Worm (Caenorhabditis elegans) whole organism, L4 larva: ENCODE results near the gene C56E6.4.

Experiments
- F37D6.2 ChIP-seq: sonication (generic microtip); optimal IDR thresholded peaks from 2 replicates; lab custom pipeline; 2016; ENCODE audit warnings: mild to moderate bottlenecking, missing genetic modification characterization, missing compliant biosample characterization
- F44E2.7 ChIP-seq: fragments of 200-800 bp; sonication (Bioruptor generic); IDR thresholded peaks from 2 replicates; pipeline ENCODE4 v2.1.2; 2022; ENCODE audit warnings: missing genetic modification characterization, missing compliant biosample characterization
- T26A8.4 ChIP-seq: fragments of 200-800 bp; sonication (Bioruptor generic); IDR thresholded peaks from 2 replicates; pipeline ENCODE4 v1.3.6; 2022; ENCODE audit warnings: missing genetic modification characterization, missing compliant biosample characterization
- Y48G9A.11 ChIP-seq: fragments of 200-800 bp; sonication (Bioruptor generic); IDR thresholded peaks from 2 replicates; pipeline ENCODE4 v1.3.6; 2022; ENCODE audit warnings: missing genetic modification reagents, missing genetic modification characterization, missing compliant biosample characterization
- Y5F2A.4 ChIP-seq: fragments of 200-800 bp; sonication (Bioruptor generic); optimal IDR thresholded peaks from 2 replicates; lab custom pipeline; 2018; ENCODE audit warnings: mild to moderate bottlenecking, missing genetic modification characterization, missing compliant biosample characterization
- ZK337.2 ChIP-seq: fragments of 200-800 bp; sonication (Bioruptor generic); IDR thresholded peaks from 2 replicates; pipeline ENCODE4 v1.3.6; 2022; ENCODE audit warnings: missing genetic modification reagents, missing genetic modification characterization, missing compliant biosample characterization
- aly-2 ChIP-seq: sonication (generic microtip); optimal IDR thresholded peaks from 2 replicates; lab custom pipeline; 2018; ENCODE audit warnings: missing biosample characterization, missing genetic modification characterization
- arid-1 ChIP-seq: fragments of 200-800 bp; sonication (Bioruptor generic); conservative IDR thresholded peaks from 2 replicates; pipeline ENCODE4 v1.3.6; 2022; ENCODE audit warnings: missing genetic modification reagents, missing genetic modification characterization, missing compliant biosample characterization
- ceh-20 ChIP-seq: fragments of 200-800 bp; sonication (Bioruptor generic); IDR thresholded peaks from 2 replicates; pipeline ENCODE4 v1.3.6; 2022; ENCODE audit warnings: missing genetic modification reagents, missing genetic modification characterization, missing compliant biosample characterization
- ceh-28 ChIP-seq: fragments of 150-350 bp; optimal IDR thresholded peaks from 2 replicates; lab custom pipeline; 2014; ENCODE audit warnings: missing biosample characterization, missing genetic modification reagents, missing genetic modification characterization
- ceh-32 ChIP-seq: sonication (generic microtip); optimal IDR thresholded peaks from 2 replicates; lab custom pipeline; 2016; ENCODE audit warnings: mild to moderate bottlenecking, missing genetic modification characterization, missing compliant biosample characterization; ENCODE audit not compliant: poor library complexity
- ceh-62 ChIP-seq: sonication (generic microtip); optimal IDR thresholded peaks from 2 replicates; lab custom pipeline; 2017; ENCODE audit warnings: missing biosample characterization, missing genetic modification characterization
- ces-1 ChIP-seq: fragments of 150-350 bp; sonication (generic microtip); optimal IDR thresholded peaks from 4 replicates; lab custom pipeline; 2014; ENCODE audit warnings: missing biosample characterization, missing genetic modification reagents, missing genetic modification characterization
- ctbp-1 ChIP-seq: fragments of 200-800 bp; sonication (Bioruptor generic); IDR thresholded peaks from 2 replicates; pipeline ENCODE4 v1.3.6; 2022; ENCODE audit warnings: missing genetic modification reagents, missing genetic modification characterization, missing compliant biosample characterization
- daf-16 ChIP-seq, 3 experiments: sonication (generic microtip); optimal IDR thresholded peaks; 2 replicates each; lab custom pipeline; 2016 to 2017; ENCODE audit warnings: missing genetic modification characterization in 3 of 3, missing genetic modification reagents in 3 of 3, mild to moderate bottlenecking in 2 of 3, missing compliant biosample characterization in 2 of 3, missing biosample characterization in 1 of 3, moderate library complexity in 1 of 3
- daf-8 ChIP-seq: fragments of 200-800 bp; sonication (Bioruptor generic); IDR thresholded peaks from 2 replicates; pipeline ENCODE4 v1.3.6; 2022; ENCODE audit warnings: missing genetic modification characterization, missing compliant biosample characterization
- dve-1 ChIP-seq: sonication (generic microtip); optimal IDR thresholded peaks from 2 replicates; lab custom pipeline; 2017; ENCODE audit warnings: antibody characterized with exemption, mild to moderate bottlenecking, missing genetic modification characterization, missing compliant biosample characterization; ENCODE audit not compliant: insufficient read depth
- gei-8 ChIP-seq: fragments of 200-800 bp; sonication (Bioruptor generic); optimal IDR thresholded peaks from 2 replicates; lab custom pipeline; 2018; ENCODE audit warnings: mild to moderate bottlenecking, missing genetic modification characterization, missing compliant biosample characterization
- hif-1 ChIP-seq, 2 experiments: sonication (generic microtip); optimal IDR thresholded peaks; 2 replicates each; lab custom pipeline; 2016 to 2017; ENCODE audit warnings: missing compliant biosample characterization in 2 of 2, missing genetic modification characterization in 2 of 2, missing genetic modification reagents in 2 of 2, missing genotype in 2 of 2, mild to moderate bottlenecking in 1 of 2
- hlh-11 ChIP-seq: fragments of 200-800 bp; sonication (Bioruptor generic); optimal IDR thresholded peaks from 2 replicates; lab custom pipeline; 2018; ENCODE audit warnings: mild to moderate bottlenecking, missing genetic modification characterization, missing compliant biosample characterization
- hmg-1.1 ChIP-seq: fragments of 200-800 bp; sonication (Bioruptor generic); IDR thresholded peaks from 2 replicates; pipeline ENCODE4 v1.3.6; 2022; ENCODE audit warnings: missing genetic modification reagents, missing genetic modification characterization, missing compliant biosample characterization
- lim-7 ChIP-seq: fragments of 200-800 bp; sonication (Bioruptor generic); IDR thresholded peaks from 2 replicates; pipeline ENCODE4 v1.3.6; 2022; ENCODE audit warnings: missing genetic modification characterization, missing compliant biosample characterization
- lin-38 ChIP-seq: fragments of 200-800 bp; sonication (Bioruptor generic); IDR thresholded peaks from 2 replicates; pipeline ENCODE4 v1.3.6; 2022; ENCODE audit warnings: missing genetic modification reagents, missing genetic modification characterization, missing compliant biosample characterization
- lsy-2 ChIP-seq, 2 experiments: fragments of 150-350 bp in 1 of 2; sonication (generic microtip) in 1 of 2; optimal IDR thresholded peaks; 2 replicates each; lab custom pipeline; 2014 to 2017; ENCODE audit warnings: missing biosample characterization in 2 of 2, missing genetic modification characterization in 2 of 2
- madf-5 ChIP-seq, 2 experiments: fragments of 200-800 bp; sonication (Bioruptor generic); IDR thresholded peaks; 2 replicates each; pipeline ENCODE4 v1.3.6; 2022; ENCODE audit warnings: missing compliant biosample characterization in 2 of 2, missing genetic modification characterization in 2 of 2
- mdl-1 ChIP-seq, 2 experiments: fragments of 150-350 bp in 1 of 2; sonication (generic microtip) in 1 of 2; optimal IDR thresholded peaks; 2 replicates each; lab custom pipeline; 2014 to 2017; ENCODE audit warnings: missing biosample characterization in 2 of 2, missing genetic modification characterization in 2 of 2
- mdt-29 ChIP-seq: fragments of 200-800 bp; sonication (Bioruptor generic); IDR thresholded peaks from 2 replicates; pipeline ENCODE4 v1.3.6; 2022; ENCODE audit warnings: missing genetic modification reagents, missing genetic modification characterization, missing compliant biosample characterization
- mep-1 ChIP-seq: fragments of 150-350 bp; sonication (generic microtip); optimal IDR thresholded peaks from 3 replicates; lab custom pipeline; 2014; ENCODE audit warnings: missing biosample characterization, missing genetic modification characterization
- mes-2 ChIP-seq: sonication (generic microtip); optimal IDR thresholded peaks from 2 replicates; lab custom pipeline; 2016; ENCODE audit warnings: missing genotype, mild to moderate bottlenecking, missing genetic modification characterization, missing compliant biosample characterization; ENCODE audit not compliant: poor library complexity, severe bottlenecking
- mxl-2 ChIP-seq: fragments of 200-800 bp; sonication (Bioruptor generic); conservative IDR thresholded peaks from 2 replicates; pipeline ENCODE4 v1.3.6; 2022; ENCODE audit warnings: missing genetic modification reagents, missing genetic modification characterization, missing compliant biosample characterization
- mxl-3 ChIP-seq: fragments of 200-800 bp; sonication (Bioruptor generic); optimal IDR thresholded peaks from 2 replicates; lab custom pipeline; 2018; ENCODE audit warnings: mild to moderate bottlenecking, missing genetic modification characterization, missing compliant biosample characterization
- nhr-10 ChIP-seq: fragments of 150-350 bp; optimal IDR thresholded peaks from 2 replicates; lab custom pipeline; 2014; ENCODE audit warnings: missing biosample characterization, missing genetic modification characterization
- nhr-102 ChIP-seq: sonication (generic microtip); optimal IDR thresholded peaks from 2 replicates; lab custom pipeline; 2016; ENCODE audit warnings: mild to moderate bottlenecking, missing genetic modification characterization, moderate library complexity, missing compliant biosample characterization
- nhr-11 ChIP-seq: fragments of 150-350 bp; optimal IDR thresholded peaks from 2 replicates; lab custom pipeline; 2014; ENCODE audit warnings: missing biosample characterization, missing genetic modification characterization
- nhr-237 ChIP-seq: sonication (generic microtip); optimal IDR thresholded peaks from 2 replicates; lab custom pipeline; 2017; ENCODE audit warnings: missing biosample characterization, missing genetic modification characterization
- nhr-28 ChIP-seq: fragments of 150-350 bp; optimal IDR thresholded peaks from 2 replicates; lab custom pipeline; 2014; ENCODE audit warnings: missing biosample characterization, missing genetic modification characterization
- nhr-41 ChIP-seq: fragments of 200-800 bp; sonication (Bioruptor generic); IDR thresholded peaks from 2 replicates; pipeline ENCODE4 v1.3.6; 2022; ENCODE audit warnings: missing genetic modification reagents, missing genetic modification characterization, missing compliant biosample characterization
- nhr-42 ChIP-seq: fragments of 200-800 bp; sonication (Bioruptor generic); IDR thresholded peaks from 2 replicates; pipeline ENCODE4 v1.3.6; 2022; ENCODE audit warnings: missing genetic modification characterization, missing compliant biosample characterization
- nhr-6 ChIP-seq: fragments of 150-350 bp; optimal IDR thresholded peaks from 2 replicates; lab custom pipeline; 2014; ENCODE audit warnings: missing biosample characterization, missing genetic modification characterization
- php-3 ChIP-seq: fragments of 200-800 bp; sonication (Bioruptor generic); IDR thresholded peaks from 2 replicates; pipeline ENCODE4 v1.3.6; 2022; ENCODE audit warnings: missing genetic modification reagents, missing genetic modification characterization, missing compliant biosample characterization
- pqm-1 ChIP-seq: sonication (generic microtip); optimal IDR thresholded peaks from 2 replicates; lab custom pipeline; 2017; ENCODE audit warnings: missing biosample characterization, missing genetic modification characterization
- rbr-2 ChIP-seq: sonication (generic microtip); optimal IDR thresholded peaks from 2 replicates; lab custom pipeline; 2016; ENCODE audit warnings: missing genotype, missing genetic modification characterization, missing compliant biosample characterization
- sdz-12 ChIP-seq: fragments of 200-800 bp; sonication (Bioruptor generic); optimal IDR thresholded peaks from 2 replicates; lab custom pipeline; 2018; ENCODE audit warnings: mild to moderate bottlenecking, missing genetic modification characterization, missing compliant biosample characterization
- set-16 ChIP-seq: fragments of 200-800 bp; sonication (Bioruptor generic); IDR thresholded peaks from 2 replicates; pipeline ENCODE4 v1.3.6; 2022; ENCODE audit warnings: missing genetic modification reagents, missing genetic modification characterization, missing compliant biosample characterization
- spr-1 ChIP-seq: sonication (generic microtip); optimal IDR thresholded peaks from 2 replicates; lab custom pipeline; 2016; ENCODE audit warnings: mild to moderate bottlenecking, missing genetic modification characterization, missing compliant biosample characterization
- unc-130 ChIP-seq: sonication (generic microtip); optimal IDR thresholded peaks from 2 replicates; lab custom pipeline; 2016; ENCODE audit warnings: missing genetic modification reagents, missing genetic modification characterization, missing compliant biosample characterization
- unc-62 ChIP-seq, 3 experiments: fragments of 150-350 bp in 1 of 3; sonication (generic microtip); optimal IDR thresholded peaks in 2 of 3; peaks in 1 of 3; 1 replicate in 1 of 3; 2 replicates in 2 of 3; lab custom pipeline; 2014 to 2017; ENCODE audit warnings: missing biosample characterization in 3 of 3, missing genetic modification characterization in 3 of 3, missing genetic modification reagents in 3 of 3, missing genotype in 1 of 3
- zfp-2 ChIP-seq: sonication (generic microtip); optimal IDR thresholded peaks from 2 replicates; lab custom pipeline; 2016; ENCODE audit warnings: mild to moderate bottlenecking, missing genetic modification characterization, missing compliant biosample characterization
- zip-11 ChIP-seq: fragments of 200-800 bp; sonication (Bioruptor generic); IDR thresholded peaks from 2 replicates; pipeline ENCODE4 v1.3.6; 2022; ENCODE audit warnings: missing genetic modification characterization, missing compliant biosample characterization
- zip-2 ChIP-seq: fragments of 150-350 bp; optimal IDR thresholded peaks from 2 replicates; lab custom pipeline; 2014; ENCODE audit warnings: missing biosample characterization, missing genetic modification characterization
- ztf-7 ChIP-seq: fragments of 150-350 bp; optimal IDR thresholded peaks from 2 replicates; lab custom pipeline; 2014; ENCODE audit warnings: missing biosample characterization, missing genetic modification characterization

C56E6.4 gene

DNA sequence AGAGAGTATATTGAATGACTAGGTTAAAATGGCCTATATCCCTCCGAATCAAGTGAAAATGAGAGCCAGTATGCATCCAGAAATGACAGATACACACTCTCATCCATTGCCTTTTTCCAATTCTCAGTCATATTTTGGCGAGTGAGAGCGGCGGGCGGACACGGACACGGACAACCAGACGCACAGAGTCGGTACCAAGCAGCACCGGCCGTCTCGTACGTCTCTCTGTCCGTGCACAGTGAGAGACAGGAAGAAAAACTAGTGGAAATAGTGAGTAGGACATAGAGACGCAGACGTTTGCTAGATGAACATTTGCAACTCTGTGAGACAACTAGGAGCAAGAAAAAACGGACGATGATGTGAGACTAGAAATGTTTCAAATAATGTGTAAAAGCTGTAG is 34.7 kb upstream of the C56E6.4 start:
- TF ChIP-seq ces-1 (GFP tag; lab: Kevin White, UChicago) (no peak), nhr-10 (no peak), mdt-29 (GFP tag; lab: Robert Waterston, UW) (no peak), spr-1 (no peak), rbr-2 (tag; lab: Kevin White, UChicago) (no peak), F37D6.2 (tag; lab: Kevin White, UChicago) (peak; percentile 27), aly-2 (no peak), mdl-1 (tag; optimal IDR thresholded peaks at IDR 0.05; lab: Kevin White, UChicago) (peak in 1 of 2 experiments; percentile 27), unc-62 (GFP tag; optimal IDR thresholded peaks at IDR 0.05 in 1 of 2; lab: Kevin White, UChicago) (peak in 1 of 2 experiments; percentile 13), unc-62 (tag; optimal IDR thresholded peaks at IDR 0.05; lab: Kevin White, UChicago) (no peak), ZK337.2 (GFP tag; lab: Robert Waterston, UW) (no peak), Y48G9A.11 (GFP tag; lab: Robert Waterston, UW) (no peak), mxl-2 (GFP tag; lab: Robert Waterston, UW) (no peak), php-3 (GFP tag; lab: Robert Waterston, UW) (no peak), lin-38 (no peak), ceh-20 (GFP tag; lab: Robert Waterston, UW) (no peak), nhr-102 (tag; lab: Kevin White, UChicago) (no peak), ctbp-1 (GFP tag; lab: Robert Waterston, UW) (peak; percentile 49; the same call in 1 of the 2 replicates), nhr-11 (tag; lab: Kevin White, UChicago) (no peak), ceh-28 (no peak), mes-2 (tag; lab: Kevin White, UChicago) (peak; percentile 31), zip-11 (GFP tag; lab: Robert Waterston, UW) (no peak), Y5F2A.4 (GFP tag; lab: Kevin White, UChicago) (no peak), nhr-6 (no peak), nhr-41 (no peak), T26A8.4 (peak; percentile 35; the same call in 1 of the 2 replicates), daf-16 (GFP tag; optimal IDR thresholded peaks at IDR 0.05; lab: Kevin White, UChicago) (no peak), daf-16 (tag; optimal IDR thresholded peaks at IDR 0.05; lab: Kevin White, UChicago) (peak; percentile 22), unc-130 (GFP tag; lab: Kevin White, UChicago) (no peak), ceh-32 (no peak), zip-2 (no peak), ceh-62 (tag; lab: Kevin White, UChicago) (no peak), zfp-2 (tag; lab: Kevin White, UChicago) (no peak), hif-1 (tag; optimal IDR thresholded peaks at IDR 0.05; lab: Kevin White, UChicago) (peak in 1 of 2 experiments; percentile 7), lim-7 (no peak), pqm-1 (tag; lab: Kevin White, UChicago) (no peak), hmg-1.1 (peak; percentile 78), daf-8 (GFP tag; lab: Robert Waterston, UW) (no peak), madf-5 (GFP tag; IDR thresholded peaks at IDR 0.05; lab: Robert Waterston, UW) (no peak), arid-1 (GFP tag; lab: Robert Waterston, UW) (no peak), lsy-2 (tag; optimal IDR thresholded peaks at IDR 0.05; lab: Kevin White, UChicago) (peak in 1 of 2 experiments; percentile 27), gei-8 (GFP tag; lab: Kevin White, UChicago) (no peak), ztf-7 (no peak), set-16 (GFP tag; lab: Robert Waterston, UW) (no peak), dve-1 (tag; lab: Kevin White, UChicago) (peak; percentile 43), mxl-3 (GFP tag; lab: Kevin White, UChicago) (no peak), nhr-237 (tag; lab: Kevin White, UChicago) (no peak), sdz-12 (GFP tag; lab: Kevin White, UChicago) (no peak), nhr-28 (tag; lab: Kevin White, UChicago) (no peak), F44E2.7 (GFP tag; lab: Robert Waterston, UW) (no peak), hlh-11 (tag; lab: Kevin White, UChicago) (peak; percentile 72), nhr-42 (GFP tag; lab: Robert Waterston, UW) (no peak), mep-1 (peak; percentile 53)
